Fruit fly (Drosophila melanogaster) whole organism, embryonic: ENCODE results near the gene mRpL30.

Experiments
- Adf1 ChIP-seq: fragments of 200-800 bp; sonication (Bioruptor generic); IDR thresholded peaks from 2 replicates; pipeline ENCODE4 v1.3.6; 2022; ENCODE audit warnings: missing biosample characterization, missing genetic modification characterization
- B-H2 ChIP-seq: fragments of 200-800 bp; sonication (Bioruptor generic); optimal IDR thresholded peaks from 2 replicates; lab custom pipeline; 2018; ENCODE audit warnings: missing biosample characterization, mild to moderate bottlenecking, missing genetic modification characterization
- CG10979 ChIP-seq: fragments of 200-800 bp; sonication (Bioruptor generic); optimal IDR thresholded peaks from 2 replicates; lab custom pipeline; 2018; ENCODE audit warnings: missing biosample characterization, mild to moderate bottlenecking, missing genetic modification characterization, moderate library complexity
- CG11247 ChIP-seq: fragments of 200-800 bp; sonication (Bioruptor generic); IDR thresholded peaks from 2 replicates; pipeline ENCODE4 v1.3.6; 2022; ENCODE audit warnings: missing biosample characterization, missing genetic modification characterization
- CG12219 ChIP-seq: fragments of 200-800 bp; sonication (Bioruptor generic); optimal IDR thresholded peaks from 3 replicates; lab custom pipeline; 2018; ENCODE audit warnings: missing biosample characterization, mild to moderate bottlenecking, missing genetic modification characterization
- CG12744 ChIP-seq: fragments of 200-800 bp; sonication (Bioruptor generic); optimal IDR thresholded peaks from 2 replicates; lab custom pipeline; 2016; ENCODE audit warnings: missing biosample characterization, missing genetic modification characterization
- CG14860 ChIP-seq: fragments of 200-800 bp; sonication (Bioruptor generic); IDR thresholded peaks from 3 replicates; pipeline ENCODE4 v1.3.6; 2022; ENCODE audit warnings: missing biosample characterization, missing genetic modification characterization; ENCODE audit not compliant: partially characterized antibody
- CG1647 ChIP-seq: fragments of 200-800 bp; sonication (Bioruptor generic); optimal IDR thresholded peaks from 3 replicates; lab custom pipeline; 2016; ENCODE audit warnings: missing biosample characterization, missing genetic modification characterization
- CG17612 ChIP-seq: fragments of 200-800 bp; sonication (Bioruptor generic); IDR thresholded peaks from 2 replicates; pipeline ENCODE4 v1.3.6; 2022; ENCODE audit warnings: missing biosample characterization, missing genetic modification characterization
- CG2678 ChIP-seq: fragments of 200-800 bp; sonication (Bioruptor generic); optimal IDR thresholded peaks from 3 replicates; lab custom pipeline; 2019; ENCODE audit warnings: missing biosample characterization, mild to moderate bottlenecking, missing genetic modification characterization, moderate library complexity
- CG2889 ChIP-seq: fragments of 200-800 bp; sonication (Bioruptor generic); IDR thresholded peaks from 3 replicates; pipeline ENCODE4 v1.3.6; 2022; ENCODE audit warnings: missing biosample characterization, missing genetic modification characterization
- CG30020 ChIP-seq: fragments of 200-800 bp; optimal IDR thresholded peaks from 2 replicates; lab custom pipeline; 2019; ENCODE audit warnings: missing biosample characterization, mild to moderate bottlenecking, missing genetic modification characterization, moderate library complexity
- CG42726 ChIP-seq: fragments of 200-800 bp; sonication (Bioruptor generic); IDR thresholded peaks from 2 replicates; pipeline ENCODE4 v1.3.6; 2022; ENCODE audit warnings: missing biosample characterization, missing genetic modification characterization; ENCODE audit not compliant: partially characterized antibody
- CG4617 ChIP-seq: fragments of 200-800 bp; sonication (Bioruptor generic); optimal IDR thresholded peaks from 3 replicates; lab custom pipeline; 2016; ENCODE audit warnings: missing biosample characterization, missing genetic modification characterization, borderline replicate concordance
- CG5180 ChIP-seq: fragments of 200-800 bp; sonication (Bioruptor generic); optimal IDR thresholded peaks from 3 replicates; lab custom pipeline; 2017; ENCODE audit warnings: missing biosample characterization, missing genetic modification characterization, mild to moderate bottlenecking, moderate library complexity, missing genetic modification reagents
- CG7963 ChIP-seq: fragments of 200-800 bp; sonication (Bioruptor generic); IDR thresholded peaks from 3 replicates; pipeline ENCODE4 v1.3.6; 2022; ENCODE audit warnings: missing biosample characterization, missing genetic modification characterization; ENCODE audit not compliant: partially characterized antibody
- CG8281 ChIP-seq: fragments of 200-800 bp; sonication (Bioruptor generic); optimal IDR thresholded peaks from 2 replicates; lab custom pipeline; 2018; ENCODE audit warnings: missing biosample characterization, mild to moderate bottlenecking, missing genetic modification characterization, moderate library complexity
- CG8765 ChIP-seq: fragments of 200-800 bp; sonication (Bioruptor generic); IDR thresholded peaks from 2 replicates; pipeline ENCODE4 v1.3.6; 2022; ENCODE audit warnings: missing biosample characterization, missing genetic modification characterization
- CG9437 ChIP-seq: fragments of 200-800 bp; sonication (Bioruptor generic); optimal IDR thresholded peaks from 2 replicates; lab custom pipeline; 2018; ENCODE audit warnings: missing biosample characterization, mild to moderate bottlenecking, missing genetic modification characterization
- Drgx ChIP-seq: fragments of 200-800 bp; sonication (Bioruptor generic); IDR thresholded peaks from 2 replicates; pipeline ENCODE4 v1.3.6; 2022; ENCODE audit warnings: missing biosample characterization, missing genetic modification characterization
- Ets65A ChIP-seq: fragments of 200-800 bp; sonication (Bioruptor generic); peaks from one replicate; lab custom pipeline; 2016; ENCODE audit warnings: missing biosample characterization, missing genetic modification characterization
- GATAe ChIP-seq: fragments of 200-800 bp; sonication (Bioruptor generic); conservative IDR thresholded peaks from 2 replicates; pipeline ENCODE4 v1.3.6; 2022; ENCODE audit warnings: missing biosample characterization, missing genetic modification characterization
- HLH54F ChIP-seq: fragments of 200-800 bp; sonication (Bioruptor generic); optimal IDR thresholded peaks from 3 replicates; lab custom pipeline; 2016; ENCODE audit warnings: missing biosample characterization, missing genetic modification characterization
- HmgZ ChIP-seq: fragments of 200-800 bp; sonication (Bioruptor generic); optimal IDR thresholded peaks from 2 replicates; lab custom pipeline; 2018; ENCODE audit warnings: missing biosample characterization, mild to moderate bottlenecking, missing genetic modification characterization
- Hr3 ChIP-seq: fragments of 200-800 bp; sonication (Bioruptor generic); optimal IDR thresholded peaks from 3 replicates; lab custom pipeline; 2016; ENCODE audit warnings: missing biosample characterization, missing genetic modification characterization
- Max ChIP-seq: fragments of 200-800 bp; sonication (Bioruptor generic); optimal IDR thresholded peaks from 2 replicates; lab custom pipeline; 2016; ENCODE audit warnings: missing biosample characterization, mild to moderate bottlenecking, missing genetic modification characterization
- Med ChIP-seq: fragments of 200-800 bp; sonication (Bioruptor generic); peaks from one replicate; lab custom pipeline; 2016; ENCODE audit warnings: missing biosample characterization, missing genetic modification characterization, mild to moderate bottlenecking, inconsistent platforms, moderate library complexity
- Meics ChIP-seq: fragments of 200-800 bp; sonication (Bioruptor generic); optimal IDR thresholded peaks from 2 replicates; lab custom pipeline; 2017; ENCODE audit warnings: missing biosample characterization, mild to moderate bottlenecking, missing genetic modification characterization
- Neu2 ChIP-seq: fragments of 200-800 bp; sonication (Bioruptor generic); optimal IDR thresholded peaks from 3 replicates; lab custom pipeline; 2016; ENCODE audit warnings: missing biosample characterization, missing genetic modification characterization, borderline replicate concordance
- Ravus ChIP-seq: fragments of 200-800 bp; sonication (Bioruptor generic); IDR thresholded peaks from 2 replicates; pipeline ENCODE4 v1.3.6; 2022; ENCODE audit warnings: missing biosample characterization, missing genetic modification characterization
- ash1 ChIP-seq: fragments of 200-800 bp; sonication (Bioruptor generic); optimal IDR thresholded peaks from 2 replicates; lab custom pipeline; 2018; ENCODE audit warnings: missing biosample characterization, mild to moderate bottlenecking, missing genetic modification characterization
- chm ChIP-seq: fragments of 200-800 bp; sonication (Bioruptor generic); IDR thresholded peaks from 2 replicates; pipeline ENCODE4 v1.3.6; 2022; ENCODE audit warnings: missing biosample characterization, missing genetic modification characterization
- chn ChIP-seq: fragments of 200-800 bp; sonication (Bioruptor generic); optimal IDR thresholded peaks from 2 replicates; lab custom pipeline; 2016; ENCODE audit warnings: missing biosample characterization, missing genetic modification characterization
- ci ChIP-seq: fragments of 200-800 bp; sonication (Bioruptor generic); IDR thresholded peaks from 3 replicates; pipeline ENCODE4 v1.3.6; 2022; ENCODE audit warnings: missing biosample characterization, missing genetic modification characterization
- croc ChIP-seq: fragments of 200-800 bp; sonication (Bioruptor generic); conservative IDR thresholded peaks from 3 replicates; pipeline ENCODE4 v1.3.6; 2022; ENCODE audit warnings: missing biosample characterization, missing genetic modification characterization
- gcm2 ChIP-seq: fragments of 200-800 bp; sonication (Bioruptor generic); optimal IDR thresholded peaks from 2 replicates; lab custom pipeline; 2016; ENCODE audit warnings: missing biosample characterization, missing genetic modification characterization
- gem ChIP-seq: fragments of 200-800 bp; sonication (Bioruptor generic); optimal IDR thresholded peaks from 2 replicates; lab custom pipeline; 2019; ENCODE audit warnings: missing biosample characterization, mild to moderate bottlenecking, missing genetic modification characterization, moderate library complexity
- gfzf ChIP-seq: fragments of 200-800 bp; sonication (Bioruptor generic); optimal IDR thresholded peaks from 2 replicates; lab custom pipeline; 2016; ENCODE audit warnings: missing biosample characterization, mild to moderate bottlenecking, missing genetic modification characterization, moderate library complexity
- hkb ChIP-seq, 2 experiments: fragments of 200-800 bp in 1 of 2; fragments of >200 bp in 1 of 2; sonication (Bioruptor generic) in 1 of 2; IDR thresholded peaks in 1 of 2; optimal IDR thresholded peaks in 1 of 2; 2 replicates each; pipeline versions ENCODE4 v1.3.6 to Lab custom; 2017 to 2022; ENCODE audit warnings: missing biosample characterization in 1 of 2, missing genetic modification characterization in 1 of 2
- ind ChIP-seq: fragments of 200-800 bp; sonication (Bioruptor generic); optimal IDR thresholded peaks from 3 replicates; lab custom pipeline; 2016; ENCODE audit warnings: missing biosample characterization, missing genetic modification characterization
- insv ChIP-seq, 2 experiments: fragments of 200-800 bp; sonication (Bioruptor generic); optimal IDR thresholded peaks; 3 replicates each; lab custom pipeline; 2016 to 2018; ENCODE audit warnings: missing biosample characterization in 2 of 2, missing genetic modification characterization in 2 of 2
- ken ChIP-seq: fragments of 200-800 bp; sonication (Bioruptor generic); IDR thresholded peaks from 3 replicates; pipeline ENCODE4 v1.3.6; 2022; ENCODE audit warnings: missing biosample characterization, missing genetic modification characterization
- oc ChIP-seq: fragments of 200-800 bp; sonication (Bioruptor generic); optimal IDR thresholded peaks from 2 replicates; lab custom pipeline; 2018; ENCODE audit warnings: missing biosample characterization, mild to moderate bottlenecking, missing genetic modification characterization, moderate library complexity
- org-1 ChIP-seq: fragments of 200-800 bp; sonication (Bioruptor generic); optimal IDR thresholded peaks from 2 replicates; lab custom pipeline; 2017; ENCODE audit warnings: missing biosample characterization, missing genetic modification characterization
- pb ChIP-seq: fragments of 200-800 bp; sonication (Bioruptor generic); optimal IDR thresholded peaks from 3 replicates; lab custom pipeline; 2016; ENCODE audit warnings: missing biosample characterization, missing genetic modification characterization
- prd ChIP-seq, 3 experiments: fragments of >200 bp in 2 of 3; fragments of 200-800 bp in 1 of 3; sonication (Bioruptor generic) in 1 of 3; optimal IDR thresholded peaks in 2 of 3; IDR thresholded peaks in 1 of 3; 2 replicates in 2 of 3; 3 replicates in 1 of 3; pipeline versions ENCODE4 v1.3.6 to Lab custom; 2017 to 2022; ENCODE audit warnings: missing biosample characterization in 1 of 3, missing genetic modification characterization in 1 of 3
- row ChIP-seq: fragments of 200-800 bp; sonication (Bioruptor generic); IDR thresholded peaks from 3 replicates; pipeline ENCODE4 v1.3.6; 2022; ENCODE audit warnings: missing biosample characterization, missing genetic modification characterization
- trh ChIP-seq: fragments of 200-800 bp; sonication (Bioruptor generic); optimal IDR thresholded peaks from 2 replicates; lab custom pipeline; 2016; ENCODE audit warnings: missing biosample characterization, missing genetic modification characterization
- tx ChIP-seq: fragments of 200-800 bp; sonication (Bioruptor generic); optimal IDR thresholded peaks from 2 replicates; lab custom pipeline; 2016; ENCODE audit warnings: missing biosample characterization, missing genetic modification characterization
- vvl ChIP-seq: fragments of 200-800 bp; sonication (Bioruptor generic); IDR thresholded peaks from 2 replicates; pipeline ENCODE4 v1.3.6; 2022; ENCODE audit warnings: missing biosample characterization, missing genetic modification characterization

The mRpL30 gene

DNA sequence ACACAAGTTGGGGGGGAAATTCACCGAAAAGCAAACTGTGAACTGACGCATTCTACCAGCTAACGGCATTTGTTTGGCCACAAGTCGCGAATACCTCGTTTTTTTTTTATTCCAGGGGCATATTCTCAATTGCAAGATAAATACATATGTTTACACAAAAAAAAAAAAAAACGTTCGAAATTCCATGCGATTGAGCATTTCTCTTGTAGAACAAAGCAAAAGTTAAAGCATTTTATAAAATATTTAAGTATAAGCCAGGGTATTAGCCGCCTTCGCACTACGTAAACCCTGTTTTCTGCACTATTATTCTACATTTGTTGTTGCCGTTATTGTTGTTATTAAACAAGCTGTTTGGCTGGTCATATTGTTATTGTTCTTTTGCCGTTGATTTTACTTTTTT is 33.3 kb upstream of the mRpL30 start (continued):
- no peak for TF ChIP-seq CG5180 (GFP tag; lab: Kevin White, UChicago)
- peak; percentile 48 for TF ChIP-seq Drgx (GFP tag; lab: Robert Waterston, UW)
- TF ChIP-seq ind, result no peak
- no peak for TF ChIP-seq Neu2 (GFP tag; lab: Kevin White, UChicago)
- TF ChIP-seq B-H2 (GFP tag; lab: Kevin White, UChicago), result no peak
- no peak for TF ChIP-seq tx
- TF ChIP-seq insv (GFP tag; optimal IDR thresholded peaks at IDR 0.05; lab: Kevin White, UChicago), result no peak
- no peak for TF ChIP-seq CG12744 (GFP tag; lab: Kevin White, UChicago)
- TF ChIP-seq ash1 (GFP tag; lab: Kevin White, UChicago), result no peak
- no peak for TF ChIP-seq CG42726
- TF ChIP-seq org-1, result no peak
- TF ChIP-seq CG2889 (GFP tag; lab: Robert Waterston, UW), result no peak
- peak; percentile 25; the same call in 1 of the 2 replicates for TF ChIP-seq vvl
- no peak for TF ChIP-seq chn (GFP tag; lab: Kevin White, UChicago)

dm6 chrX:4614945-4615344 is 32.7 kb upstream of the mRpL30 start:
- TF ChIP-seq Med (GFP tag; lab: Kevin White, UChicago) (peak; percentile 58), CG30020 (tag; lab: Kevin White, UChicago) (no peak), CG4617 (GFP tag; lab: Kevin White, UChicago) (no peak), prd (optimal IDR thresholded peaks at IDR 0.05; lab: Kevin White, UChicago) (no peak), prd (GFP tag; IDR thresholded peaks at IDR 0.05; lab: Robert Waterston, UW) (peak; percentile 44; the same call in 1 of the 3 replicates), HmgZ (tag; lab: Kevin White, UChicago) (no peak), Hr3 (GFP tag; lab: Kevin White, UChicago) (no peak), HLH54F (GFP tag; lab: Kevin White, UChicago) (no peak), Ravus (GFP tag; lab: Robert Waterston, UW) (no peak), CG7963 (GFP tag; lab: Robert Waterston, UW) (no peak), row (GFP tag; lab: Robert Waterston, UW) (peak; percentile 30; the same call in 2 of the 3 replicates), CG12219 (GFP tag; lab: Kevin White, UChicago) (no peak), chm (no peak), CG8765 (GFP tag; lab: Robert Waterston, UW) (no peak), CG14860 (no peak), CG9437 (no peak), GATAe (GFP tag; lab: Robert Waterston, UW) (no peak), CG17612 (GFP tag; lab: Robert Waterston, UW) (no peak), CG12744 (GFP tag; lab: Kevin White, UChicago) (no peak), Max (GFP tag; lab: Kevin White, UChicago) (no peak), CG10979 (tag; lab: Kevin White, UChicago) (no peak), CG1647 (no peak), croc (GFP tag; lab: Robert Waterston, UW) (no peak), hkb (optimal IDR thresholded peaks at IDR 0.05; lab: Kevin White, UChicago) (no peak), hkb (GFP tag; IDR thresholded peaks at IDR 0.05; lab: Robert Waterston, UW) (no peak), CG5180 (GFP tag; lab: Kevin White, UChicago) (no peak), Meics (no peak), CG2678 (tag; lab: Kevin White, UChicago) (no peak), ken (no peak), CG8281 (tag; lab: Kevin White, UChicago) (no peak), ci (no peak), Adf1 (GFP tag; lab: Robert Waterston, UW) (no peak), pb (no peak), gfzf (GFP tag; lab: Kevin White, UChicago) (no peak), trh (GFP tag; lab: Kevin White, UChicago) (no peak), gcm2 (GFP tag; lab: Kevin White, UChicago) (no peak), CG11247 (no peak), Ets65A (no peak), oc (tag; lab: Kevin White, UChicago) (no peak), gem (tag; lab: Kevin White, UChicago) (peak; percentile 0)
